Worm (Caenorhabditis elegans): ENCODE results near the gene F29G6.1.

F29G6.1 gene

DNA sequence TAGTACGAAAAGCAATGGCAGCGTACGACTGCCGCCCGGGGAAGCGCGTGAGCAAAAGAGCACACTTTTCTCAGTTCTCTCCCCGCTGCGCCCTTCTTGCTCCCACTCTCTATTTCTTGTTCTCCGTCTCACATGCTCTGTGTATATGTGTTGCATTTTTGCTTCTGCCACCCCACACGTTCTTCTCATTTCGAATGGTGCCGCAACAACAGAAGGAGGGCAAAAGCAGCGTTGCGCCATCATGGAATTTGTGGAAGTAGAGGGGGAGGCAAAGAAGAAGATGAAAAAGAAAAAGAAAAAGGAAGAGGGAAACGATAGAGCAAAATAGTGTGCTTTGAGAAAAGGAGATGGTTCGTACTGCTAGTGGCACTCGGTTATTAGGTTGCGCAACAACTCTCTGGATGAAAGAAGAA is 34.7 kb upstream of the F29G6.1 start (continued):
- TF ChIP-seq snu-23 (GFP tag; optimal IDR thresholded peaks at IDR 0.05) (peak; percentile 69), ces-1 (GFP tag; optimal IDR thresholded peaks at IDR 0.05) (peak; percentile 63), tlp-1 (tag; optimal IDR thresholded peaks at IDR 0.05) (no peak), mef-2 (tag; optimal IDR thresholded peaks at IDR 0.05) (no peak), dpl-1 (GFP tag; optimal IDR thresholded peaks at IDR 0.05) (peak in 1 of 3 experiments; percentile 24), ceh-82 (tag; optimal IDR thresholded peaks at IDR 0.05) (peak in 2 of 3 experiments; percentile 50 to 79), jun-1 (tag; optimal IDR thresholded peaks at IDR 0.05) (peak; percentile 35), ztf-11 (tag; optimal IDR thresholded peaks at IDR 0.05) (peak in 1 of 2 experiments; percentile 38)

ce11 chrX:11468814-11469213 is 33.3 kb upstream of the F29G6.1 start:
- TF ChIP-seq lin-14 (GFP tag; optimal IDR thresholded peaks at IDR 0.05) (peak; percentile 18), ceh-90 (tag; optimal IDR thresholded peaks at IDR 0.05) (no peak), nhr-90 (tag; optimal IDR thresholded peaks at IDR 0.05; ENCODE audit: poor library complexity) (no peak)

- TF ChIP-seq nhr-71 (tag; optimal IDR thresholded peaks at IDR 0.05) (no peak), nhr-20 (tag; optimal IDR thresholded peaks at IDR 0.05) (no peak), unc-30 (tag; optimal IDR thresholded peaks at IDR 0.05) (no peak), elt-2 (tag; optimal IDR thresholded peaks at IDR 0.05) (peak; percentile 15), ama-1 (optimal IDR thresholded peaks at IDR 0.05) (no peak), pax-3 (tag; optimal IDR thresholded peaks at IDR 0.05) (no peak), lin-14 (GFP tag; optimal IDR thresholded peaks at IDR 0.05) (peak; percentile 49), C04F5.9 (tag; optimal IDR thresholded peaks at IDR 0.05) (no peak), unc-130 (tag; optimal IDR thresholded peaks at IDR 0.05) (no peak), nhr-11 (tag; optimal IDR thresholded peaks at IDR 0.05) (no peak), lir-3 (tag; optimal IDR thresholded peaks at IDR 0.05; ENCODE audit: poor library complexity) (no peak), efl-3 (GFP tag; optimal IDR thresholded peaks at IDR 0.05) (no peak), ztf-11 (tag; optimal IDR thresholded peaks at IDR 0.05) (no peak), nhr-47 (tag; optimal IDR thresholded peaks at IDR 0.05) (no peak), nhr-84 (tag; optimal IDR thresholded peaks at IDR 0.05) (no peak), nhr-77 (tag; optimal IDR thresholded peaks at IDR 0.05) (no peak), nhr-90 (tag; optimal IDR thresholded peaks at IDR 0.05; ENCODE audit: poor library complexity) (no peak), ets-5 (GFP tag; IDR thresholded peaks at IDR 0.05) (no peak), dpl-1 (GFP tag; optimal IDR thresholded peaks at IDR 0.05) (no peak), Y116A8C.19 (tag; optimal IDR thresholded peaks at IDR 0.05; ENCODE audit: borderline replicate concordance) (no peak), ceh-63 (GFP tag; optimal IDR thresholded peaks at IDR 0.05) (no peak), lin-39 (tag; optimal IDR thresholded peaks at IDR 0.05) (no peak), lin-35 (GFP tag; optimal IDR thresholded peaks at IDR 0.05) (peak in 1 of 2 experiments; percentile 36), mdl-1 (tag; optimal IDR thresholded peaks at IDR 0.05) (peak in 1 of 2 experiments; percentile 26), grh-1 (GFP tag; IDR thresholded peaks at IDR 0.05) (no peak), mef-2 (tag; optimal IDR thresholded peaks at IDR 0.05) (no peak), dsc-1 (tag; optimal IDR thresholded peaks at IDR 0.05) (no peak), ztf-4 (tag; optimal IDR thresholded peaks at IDR 0.05) (no peak)
Measured at ce11 chrX:11469600-11469999, 32.5 kb upstream of the F29G6.1 start.

ce11 chrX:11471409-11471808 is 30.7 kb upstream of the F29G6.1 start:
- TF ChIP-seq elt-3 (tag; optimal IDR thresholded peaks at IDR 0.05), result peak in 1 of 6 experiments; percentile 20
- peak; percentile 9 for TF ChIP-seq blmp-1 (tag; optimal IDR thresholded peaks at IDR 0.05)
- TF ChIP-seq lin-35 (GFP tag; optimal IDR thresholded peaks at IDR 0.05), result peak in 1 of 2 experiments; percentile 22
- no peak for TF ChIP-seq elt-2 (tag; optimal IDR thresholded peaks at IDR 0.05)
